Fruit fly (Drosophila melanogaster): ENCODE data around the gene NAAT1.
A peak's percentile ranks its signal among the peaks of the same experiment; 100 is the strongest.

Gene NAAT1

dm6 chrX:5427261-5427660, 16.6 kb upstream of the NAAT1 start, which contains the start of gene CG16756:
Gene CG16756 (plus strand): TSS chrX:5427517.
- TF ChIP-seq CG6808 (GFP tag; optimal IDR thresholded peaks at IDR 0.05) = no peak
- no peak for TF ChIP-seq Sox15 (GFP tag; optimal IDR thresholded peaks at IDR 0.05)
- no peak for TF ChIP-seq CG10669 (GFP tag; optimal IDR thresholded peaks at IDR 0.05)
- TF ChIP-seq CG32006 (GFP tag; optimal IDR thresholded peaks at IDR 0.05) = no peak
- TF ChIP-seq Eip78C (GFP tag) = peak; percentile 4
- no peak for TF ChIP-seq CG31627 (GFP tag; optimal IDR thresholded peaks at IDR 0.05)
- peak; percentile 76 for TF ChIP-seq svp (GFP tag)

dm6 chrX:5422251-5422551, 11.6 kb upstream of the NAAT1 start:
- TF ChIP-seq fkh (GFP tag; optimal IDR thresholded peaks at IDR 0.05) (peak; percentile 46), CG3919 (GFP tag; optimal IDR thresholded peaks at IDR 0.05) (no peak), Sox14 (GFP tag; optimal IDR thresholded peaks at IDR 0.05) (peak; percentile 8), CG11902 (GFP tag; optimal IDR thresholded peaks at IDR 0.05) (no peak), CG11762 (GFP tag; optimal IDR thresholded peaks at IDR 0.05; ENCODE audit: insufficient read depth) (no peak), achi (GFP tag; optimal IDR thresholded peaks at IDR 0.05) (no peak), svp (GFP tag) (peak; percentile 92)

- TF ChIP-seq CG6808 (GFP tag; optimal IDR thresholded peaks at IDR 0.05) (peak; percentile 20), ss (GFP tag; optimal IDR thresholded peaks at IDR 0.05) (peak; percentile 4 to 20), dsx (GFP tag; optimal IDR thresholded peaks at IDR 0.05; ENCODE audit: poor library complexity, severe bottlenecking) (no peak), Eip78C (GFP tag) (peak; percentile 19)
These were observed 11.0 kb upstream of the NAAT1 start, which contains the start of gene Usp16-45 for dm6 chrX:5421407-5422250. Gene Usp16-45 (plus strand): TSS chrX:5421533.

dm6 chrX:5420568-5421019, 9.9 kb upstream of the NAAT1 start, which contains the start of gene spoon:
Gene spoon (minus strand): TSS chrX:5420867.
- TF ChIP-seq CG31627 (GFP tag; optimal IDR thresholded peaks at IDR 0.05) = peak; percentile 43
- no peak for TF ChIP-seq esn (GFP tag; optimal IDR thresholded peaks at IDR 0.05)
- TF ChIP-seq Sox15 (GFP tag; optimal IDR thresholded peaks at IDR 0.05) = no peak
- no peak for TF ChIP-seq Ets96B (tag; optimal IDR thresholded peaks at IDR 0.05)
- TF ChIP-seq CG1621 (tag; optimal IDR thresholded peaks at IDR 0.05) = peak; percentile 22
- no peak for TF ChIP-seq fd85E (GFP tag; optimal IDR thresholded peaks at IDR 0.05)
- no peak for TF ChIP-seq Eip93F (GFP tag; optimal IDR thresholded peaks at IDR 0.05)
- peak; percentile 60 for TF ChIP-seq svp (GFP tag)
- TF ChIP-seq CG15336 (GFP tag; IDR thresholded peaks at IDR 0.05) = 0 out of 2 replicates have a peak, but pooled peaks have one; percentile 14
- TF ChIP-seq Blimp-1 (GFP tag; optimal IDR thresholded peaks at IDR 0.05) = no peak
- TF ChIP-seq Hr39 (GFP tag; optimal IDR thresholded peaks at IDR 0.05) = peak; percentile 34
- TF ChIP-seq topi (GFP tag; optimal IDR thresholded peaks at IDR 0.05) = peak; percentile 16
- no peak for TF ChIP-seq Ets21C (GFP tag; optimal IDR thresholded peaks at IDR 0.05)
- TF ChIP-seq CG3032 (tag; optimal IDR thresholded peaks at IDR 0.05) = no peak
- TF ChIP-seq Sox14 (GFP tag; optimal IDR thresholded peaks at IDR 0.05) = peak; percentile 23
- peak; percentile 62 for TF ChIP-seq Eip78C (GFP tag)
- peak; percentile 18 for TF ChIP-seq fkh (GFP tag; optimal IDR thresholded peaks at IDR 0.05)
- TF ChIP-seq achi (GFP tag; optimal IDR thresholded peaks at IDR 0.05) = peak; percentile 24
- no peak for TF ChIP-seq eg (GFP tag; IDR thresholded peaks at IDR 0.05)
- TF ChIP-seq pdm3 (GFP tag; optimal IDR thresholded peaks at IDR 0.05) = no peak
- no peak for TF ChIP-seq CG4318 (GFP tag; optimal IDR thresholded peaks at IDR 0.05)
- no peak for TF ChIP-seq CG6808 (GFP tag; optimal IDR thresholded peaks at IDR 0.05)
- TF ChIP-seq net (GFP tag; optimal IDR thresholded peaks at IDR 0.05) = no peak
- peak; percentile 1 for TF ChIP-seq lz (GFP tag; optimal IDR thresholded peaks at IDR 0.05)

Measured in whole organism, prepupa.